Worm (Caenorhabditis elegans) whole organism, dauer: ENCODE results near the gene F44E7.4.
"Not testable (repeated sequence)": the region's sequence is repeated elsewhere in the genome, so short reads cannot be mapped to it uniquely, and the experiment has no call there.

ENCODE experiments used
- unc-62 ChIP-seq: sonication (generic microtip); optimal IDR thresholded peaks from 2 replicates; lab custom pipeline; 2017; ENCODE audit warnings: missing biosample characterization, missing genetic modification reagents, missing genetic modification characterization

The F44E7.4 gene

DNA sequence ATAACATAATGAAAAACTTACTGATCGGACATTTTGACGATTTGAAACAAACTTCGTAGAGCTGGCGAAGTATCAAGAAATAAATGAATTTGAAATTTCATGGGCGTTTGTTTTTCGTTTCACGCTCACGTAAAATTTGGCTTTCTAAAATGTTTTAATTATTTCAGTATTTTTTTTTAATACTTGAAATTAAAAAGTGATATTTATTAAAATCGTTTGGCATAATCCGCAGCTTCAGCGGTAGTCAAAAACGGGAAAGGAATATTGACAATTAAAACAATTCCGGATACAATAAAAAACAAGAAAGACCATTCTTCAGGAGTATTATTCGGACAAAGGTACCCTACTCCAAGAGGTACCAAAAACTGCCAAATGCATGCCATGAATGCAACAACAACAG, 5.9 kb upstream of the F44E7.4 start, which contains the start of gene fbxa-183:
Gene fbxa-183 (minus strand): TSS at position 101 of the 400 bp plus-strand sequence.
- no peak for TF ChIP-seq unc-62 (GFP tag; lab: Kevin White, UChicago)

DNA sequence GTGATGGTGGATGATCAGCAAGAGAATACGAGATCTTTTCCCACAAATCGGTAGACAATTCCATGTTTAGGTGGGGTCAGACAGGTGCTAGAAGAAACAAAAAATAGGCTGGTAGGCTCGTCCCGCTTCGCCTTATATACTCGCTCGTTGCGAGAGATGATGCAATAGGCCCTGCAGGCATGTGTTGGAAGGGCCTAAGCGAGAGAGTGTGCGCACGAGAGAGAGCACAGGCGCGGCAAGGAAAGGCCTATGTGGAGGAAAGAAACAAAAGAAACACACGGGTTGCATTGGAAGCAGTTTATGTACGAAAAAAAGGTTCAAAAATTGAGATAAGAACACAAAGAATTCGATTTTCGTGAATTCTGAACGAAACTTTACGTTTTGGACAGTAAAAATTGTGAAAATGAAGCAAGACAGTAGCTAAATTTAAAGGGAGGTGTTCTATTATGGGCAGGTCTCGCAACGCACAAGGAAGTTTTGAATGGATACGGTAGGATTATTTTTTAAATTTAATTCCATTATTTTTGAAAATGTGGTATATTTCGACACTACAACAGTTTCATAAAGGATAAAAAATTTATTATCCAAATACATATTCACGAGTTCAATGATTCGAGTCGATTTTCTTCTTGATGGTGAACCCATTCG, 4.1 kb upstream of the F44E7.4 start, which contains the start of gene F44E7.5:
Gene F44E7.5 (minus strand): TSS at position 210 of the 648 bp plus-strand sequence.
- no peak for TF ChIP-seq unc-62 (GFP tag; lab: Kevin White, UChicago)

DNA sequence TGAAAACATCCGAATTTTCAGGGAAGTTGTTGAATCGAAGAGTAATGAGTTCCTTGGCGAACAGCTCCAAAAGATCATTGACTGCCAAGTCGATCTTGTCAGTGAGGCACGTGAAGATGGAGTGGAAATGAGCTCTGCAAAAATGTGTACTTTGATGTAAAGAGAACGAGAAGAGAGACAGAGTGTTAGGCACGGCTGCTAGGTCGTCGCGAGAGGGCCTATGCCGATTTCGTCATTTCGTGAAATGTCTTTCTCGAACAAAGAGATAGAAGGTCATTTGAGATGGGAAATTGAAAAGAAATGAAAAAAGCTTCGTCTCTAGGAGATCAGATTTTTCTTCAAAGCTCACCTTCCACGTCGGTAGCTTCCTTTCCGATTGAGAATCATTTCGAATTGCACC, 3.2 kb upstream of the F44E7.4 start:
- TF ChIP-seq unc-62 (GFP tag; lab: Kevin White, UChicago): no peak

DNA sequence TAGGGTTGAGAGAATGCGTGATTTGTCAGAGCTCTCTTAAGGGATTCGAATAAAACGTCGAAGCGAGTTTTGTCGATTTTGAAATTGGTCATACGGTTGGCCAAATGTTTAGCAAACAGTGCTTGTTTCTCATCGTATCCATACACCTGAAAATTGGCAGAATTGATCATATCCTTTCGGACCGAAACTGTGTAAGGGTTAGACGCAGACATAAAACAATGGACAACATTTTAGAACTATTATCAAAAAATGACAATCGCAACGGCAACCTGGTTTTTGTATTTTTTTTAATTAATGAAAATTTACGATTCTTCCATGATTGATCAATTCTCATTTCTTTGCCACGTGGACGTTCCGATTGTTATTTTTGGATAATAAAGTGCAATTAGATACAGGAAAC, 2.6 kb downstream of the F44E7.4 start:
- no peak for TF ChIP-seq unc-62 (GFP tag; lab: Kevin White, UChicago)

DNA sequence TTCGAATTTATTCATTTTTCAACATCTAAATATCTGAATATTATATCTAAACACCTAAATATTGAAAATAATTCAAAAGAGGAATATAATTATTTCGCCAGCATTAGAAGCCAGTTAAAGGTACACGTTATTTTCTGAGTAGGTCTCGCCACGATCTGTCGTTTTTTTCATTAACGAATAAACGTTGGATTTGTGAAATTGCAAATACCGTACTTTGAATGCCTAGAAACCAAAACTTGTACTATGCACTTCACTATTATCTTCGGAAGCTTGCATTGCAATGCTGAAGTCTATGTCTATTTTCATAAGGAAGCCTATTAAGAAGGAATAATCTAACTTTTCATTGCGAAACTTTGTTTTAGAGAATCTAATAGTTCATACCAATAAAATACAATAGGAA, 4.2 kb downstream of the F44E7.4 start:
- no peak for TF ChIP-seq unc-62 (GFP tag; lab: Kevin White, UChicago)

DNA sequence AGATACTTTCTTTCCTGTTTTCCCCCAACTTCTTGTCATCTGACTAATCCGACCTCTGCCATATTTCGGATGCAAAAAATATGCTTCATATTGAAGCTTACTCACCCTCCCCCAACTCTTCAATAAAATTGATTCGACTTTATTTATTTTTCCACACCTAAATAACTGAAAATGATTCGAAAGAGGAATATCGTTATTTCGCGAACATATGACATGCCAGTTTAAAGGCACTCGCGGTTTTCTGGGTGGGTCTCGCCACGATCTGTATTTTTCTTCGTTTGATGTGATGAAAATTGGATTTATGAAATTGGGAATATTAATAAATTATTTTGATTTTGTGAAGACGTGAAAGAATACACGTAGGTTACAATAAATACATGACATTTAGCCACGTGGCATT, 5.1 kb downstream of the F44E7.4 start, which contains the start of gene F44E7.3:
Gene F44E7.3 (plus strand): TSS at position 319 of the 400 bp plus-strand sequence.
- TF ChIP-seq unc-62 (GFP tag; lab: Kevin White, UChicago): no peak

DNA sequence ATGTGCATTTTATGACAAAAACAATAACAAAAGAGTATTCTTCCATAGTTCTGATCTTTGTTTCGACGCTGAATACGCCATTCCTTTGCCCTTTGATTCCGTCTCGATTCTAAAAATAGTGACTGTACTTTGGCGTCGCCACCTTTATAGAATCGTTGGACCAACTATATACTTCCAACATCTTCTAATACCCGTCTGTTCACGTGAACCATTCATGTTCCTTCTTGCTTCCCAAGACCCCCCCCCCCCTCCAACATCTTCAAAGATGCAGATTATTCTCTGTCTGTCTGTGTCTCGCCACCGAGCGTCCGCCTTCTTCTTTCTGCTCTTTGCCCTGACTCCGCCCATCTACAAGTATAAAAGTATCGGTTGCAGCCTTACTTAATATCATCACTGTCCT, 6.8 kb downstream of the F44E7.4 start:
- TF ChIP-seq unc-62 (GFP tag; lab: Kevin White, UChicago): no peak

DNA sequence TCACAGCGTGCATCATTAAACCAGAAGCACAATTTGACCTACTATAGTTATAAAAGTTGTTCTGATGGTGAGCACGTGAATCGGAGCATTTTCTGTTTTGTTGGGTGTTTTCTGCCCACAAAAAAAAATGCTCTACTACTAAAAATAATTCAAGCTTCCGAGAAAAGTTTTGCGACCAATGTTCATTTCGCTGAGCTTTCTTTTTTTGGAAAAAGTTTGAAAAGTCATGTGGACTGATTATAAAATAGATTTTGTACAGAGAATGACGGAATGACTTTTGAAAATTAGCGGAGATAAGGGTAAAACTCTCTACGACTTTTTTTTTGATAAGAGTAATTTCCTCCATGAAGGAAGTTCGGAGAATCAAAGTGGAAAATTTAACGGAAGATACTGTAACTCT, 7.3 kb downstream of the F44E7.4 start:
- TF ChIP-seq unc-62 (GFP tag; lab: Kevin White, UChicago): no peak

DNA sequence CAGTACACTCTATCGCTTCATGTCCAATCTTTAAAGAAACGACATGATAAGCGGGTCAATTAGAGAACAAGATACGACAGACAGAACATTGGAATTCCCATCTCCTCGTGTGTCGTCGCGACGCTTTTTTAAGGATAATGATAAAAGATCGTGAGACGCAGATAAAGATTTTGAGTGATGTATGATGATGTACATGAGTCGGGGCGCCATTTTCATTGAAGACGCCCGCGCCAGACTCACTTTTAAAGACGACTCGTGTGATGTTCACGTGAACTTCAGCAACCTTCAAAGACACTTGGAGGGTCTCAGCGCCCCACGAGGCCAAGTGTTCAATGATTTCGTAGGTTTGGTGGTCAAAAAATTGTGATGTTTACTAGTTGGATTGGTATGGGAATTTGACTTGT, 8.5 kb downstream of the F44E7.4 start:
- TF ChIP-seq unc-62 (GFP tag; lab: Kevin White, UChicago): no peak

DNA sequence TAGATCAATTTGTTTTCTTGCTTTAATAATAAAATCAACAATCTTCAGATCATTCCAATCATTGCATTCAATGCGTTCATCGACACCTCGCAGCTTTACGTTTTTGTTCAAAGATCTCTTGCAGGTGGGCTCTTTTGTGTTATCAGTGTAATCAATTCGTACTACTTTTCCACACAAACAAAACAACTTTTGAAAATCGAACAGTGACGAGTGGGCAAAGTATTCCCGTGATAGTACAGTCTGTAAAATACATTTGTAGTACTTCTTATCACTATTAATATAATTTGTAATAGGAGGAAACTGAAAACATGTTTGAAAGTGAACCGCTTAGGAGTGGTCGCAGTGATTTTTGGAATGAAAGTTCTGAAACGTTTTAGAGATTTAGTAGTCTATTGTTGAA, 11.7 kb downstream of the F44E7.4 start, which contains the start of gene pgph-2:
Gene pgph-2 (plus strand): TSS at position 47 of the 400 bp plus-strand sequence.
- no peak for TF ChIP-seq unc-62 (GFP tag; lab: Kevin White, UChicago)

DNA sequence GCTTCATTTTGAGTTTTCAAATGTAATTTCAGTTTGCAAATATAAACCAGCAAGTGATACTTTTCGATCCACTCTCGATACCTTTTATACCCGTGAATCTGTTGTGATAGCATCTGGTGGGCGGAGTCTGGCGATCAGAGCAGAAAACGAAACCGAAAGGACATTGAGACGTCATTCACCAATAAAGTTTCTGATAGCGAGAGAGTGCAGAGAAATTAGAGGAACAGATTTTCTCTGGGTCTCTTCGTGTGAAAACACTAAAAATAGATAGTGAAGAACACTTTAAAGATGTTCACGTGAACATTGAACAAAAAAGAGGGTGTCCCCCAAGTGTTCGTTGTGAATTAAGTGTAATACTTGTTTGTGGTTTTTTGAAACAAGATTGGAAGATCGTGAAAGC, 13.0 kb downstream of the F44E7.4 start, which contains the start of gene pgph-3:
Gene pgph-3 (minus strand): TSS at position 60 of the 400 bp plus-strand sequence.
- TF ChIP-seq unc-62 (GFP tag; lab: Kevin White, UChicago): no peak

DNA sequence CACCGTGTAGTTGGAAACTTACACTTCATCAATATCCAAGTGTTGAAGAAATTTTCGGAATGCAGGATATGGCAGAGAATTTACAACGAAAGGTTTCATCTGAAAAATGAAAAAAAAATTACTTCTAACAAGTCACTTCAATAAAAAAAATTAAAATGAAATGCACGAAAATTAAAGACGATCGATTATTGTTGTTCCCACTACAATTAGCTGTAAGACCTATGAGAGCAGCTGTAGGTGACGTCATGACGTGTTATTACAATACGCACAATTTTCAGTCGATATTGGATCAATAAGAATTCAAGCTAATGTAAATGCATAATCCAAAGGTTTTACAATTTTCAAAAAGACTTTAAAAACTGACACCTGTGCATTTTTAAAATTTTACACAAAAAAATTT, 16.6 kb downstream of the F44E7.4 start, which contains the start of gene C53A3.1:
Gene C53A3.1 (minus strand): TSS at position 101 of the 400 bp plus-strand sequence.
- no peak for TF ChIP-seq unc-62 (GFP tag; lab: Kevin White, UChicago)

DNA sequence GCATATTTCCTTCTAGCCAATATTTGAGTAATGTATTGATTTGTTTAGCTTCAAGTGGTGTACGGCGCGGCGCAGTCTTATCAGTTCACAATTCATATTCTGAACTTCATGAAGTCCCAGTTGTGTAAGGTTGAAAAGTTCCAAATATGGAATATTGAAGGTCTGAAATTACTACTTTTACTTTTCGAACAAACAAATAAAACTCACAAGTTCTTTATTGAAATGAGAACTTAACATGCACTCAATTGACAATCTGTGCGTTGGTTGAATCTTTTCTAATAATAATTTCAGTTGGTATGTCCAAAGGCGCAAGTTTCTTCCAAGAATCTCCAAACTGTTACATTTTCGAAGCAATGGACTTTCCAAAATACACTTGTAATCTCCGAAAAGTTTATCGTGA, 18.0 kb downstream of the F44E7.4 start, which contains the start of gene C53A3.4:
Gene C53A3.4 (minus strand): TSS at position 101 of the 400 bp plus-strand sequence.
- no peak for TF ChIP-seq unc-62 (GFP tag; lab: Kevin White, UChicago)

DNA sequence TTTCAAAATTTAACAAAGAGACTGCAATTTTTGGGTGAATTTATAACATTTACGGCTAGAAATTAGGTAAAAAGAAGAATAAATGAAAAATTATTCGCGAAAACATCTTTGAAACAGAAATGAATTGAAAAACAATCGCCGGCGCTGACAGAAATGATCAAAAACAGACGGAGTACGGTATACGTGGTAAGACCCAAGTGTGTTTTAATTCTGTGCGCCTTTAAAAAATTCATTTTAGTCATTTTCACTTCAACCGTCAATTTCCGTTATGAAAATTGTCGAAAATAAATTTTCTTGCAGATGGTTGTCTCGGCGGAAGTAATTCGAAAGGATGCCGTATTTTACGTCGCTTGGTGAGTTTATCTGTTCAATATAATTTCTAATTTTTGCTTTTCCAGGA, 20.6 kb downstream of the F44E7.4 start, which contains the start of gene C53A3.3:
Gene C53A3.3 (plus strand): TSS at position 301 of the 400 bp plus-strand sequence.
- no peak for TF ChIP-seq unc-62 (GFP tag; lab: Kevin White, UChicago)

DNA sequence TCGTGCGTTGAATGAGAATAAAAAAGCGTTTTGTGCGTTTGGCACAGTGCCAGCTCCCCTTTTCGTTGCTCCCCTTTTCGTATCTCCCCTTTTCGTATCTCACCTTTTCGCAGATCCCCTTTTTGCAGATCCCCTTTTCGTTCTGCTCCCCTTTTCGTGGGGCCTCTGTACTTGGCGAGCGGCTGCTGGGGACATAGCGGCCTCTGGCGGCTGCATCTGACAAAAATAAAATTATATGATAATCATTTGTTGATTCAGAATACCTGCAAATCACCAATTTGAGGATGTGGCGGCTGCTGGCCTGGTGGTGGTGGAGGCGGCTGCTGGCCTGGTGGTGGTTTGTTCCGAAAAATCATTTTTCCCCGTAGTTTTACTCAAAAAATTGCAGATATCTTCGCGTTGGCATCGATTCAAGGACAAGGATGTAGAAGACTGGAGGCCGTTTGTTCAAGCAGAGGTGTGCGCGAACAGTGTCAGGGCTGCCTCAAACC, 21.5 kb downstream of the F44E7.4 start, which contains the start of gene K09H11.11:
Gene K09H11.11 (minus strand): TSS at position 51 of the 491 bp plus-strand sequence.
- not testable (repeated sequence) for TF ChIP-seq unc-62 (GFP tag; lab: Kevin White, UChicago)

DNA sequence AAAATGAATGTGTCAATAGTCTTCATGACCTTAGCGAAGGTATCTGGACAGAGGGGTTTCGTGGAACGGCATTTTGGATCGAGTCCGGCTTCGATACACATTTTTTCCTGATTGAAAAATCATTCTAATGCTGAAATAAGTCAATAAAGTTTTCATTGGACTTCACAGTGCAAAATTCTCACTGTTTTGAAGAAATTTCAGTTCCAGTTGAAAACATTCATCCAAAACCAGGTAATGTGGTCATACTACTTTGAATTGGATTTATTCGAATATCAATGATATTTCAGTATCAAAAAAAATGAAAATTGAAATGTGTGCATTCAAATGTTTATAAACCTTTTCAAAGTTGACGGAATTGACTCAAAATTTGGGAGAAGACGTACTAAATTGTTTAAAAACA, 23.3 kb downstream of the F44E7.4 start, which contains the start of gene pgph-1:
Gene pgph-1 (minus strand): TSS at position 101 of the 400 bp plus-strand sequence.
- no peak for TF ChIP-seq unc-62 (GFP tag; lab: Kevin White, UChicago)
